Worm (Caenorhabditis elegans): ENCODE data around the gene ttr-37.

The ttr-37 gene

DNA sequence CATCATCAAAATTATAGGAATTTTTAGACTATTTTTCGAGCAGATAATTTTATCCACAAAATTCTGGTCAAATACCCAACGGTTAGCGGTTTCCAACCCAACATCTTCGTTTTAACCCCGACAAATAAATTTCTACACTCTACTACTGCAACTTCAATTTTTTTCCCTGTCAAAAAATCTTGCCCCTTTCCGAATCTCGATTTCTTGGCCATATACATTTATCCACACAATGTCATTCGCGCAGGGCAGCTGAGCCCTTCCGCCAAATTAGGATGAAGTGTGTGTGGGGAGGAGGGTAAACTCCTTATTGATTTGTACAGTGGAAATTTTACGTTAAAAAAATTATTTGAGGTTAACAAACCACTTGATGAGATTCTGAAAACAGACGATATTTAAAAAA is 7.8 kb upstream of the ttr-37 start (continued):
- TF ChIP-seq mdl-1 (tag; optimal IDR thresholded peaks at IDR 0.05) (peak; percentile 80), nhr-77 (tag; optimal IDR thresholded peaks at IDR 0.05) (peak; percentile 97), ceh-28 (tag; optimal IDR thresholded peaks at IDR 0.05) (peak; percentile 99), fkh-10 (GFP tag; optimal IDR thresholded peaks at IDR 0.05) (peak; percentile 97), unc-39 (tag; optimal IDR thresholded peaks at IDR 0.05) (peak; percentile 45), sea-2 (GFP tag; optimal IDR thresholded peaks at IDR 0.05) (no peak)

DNA sequence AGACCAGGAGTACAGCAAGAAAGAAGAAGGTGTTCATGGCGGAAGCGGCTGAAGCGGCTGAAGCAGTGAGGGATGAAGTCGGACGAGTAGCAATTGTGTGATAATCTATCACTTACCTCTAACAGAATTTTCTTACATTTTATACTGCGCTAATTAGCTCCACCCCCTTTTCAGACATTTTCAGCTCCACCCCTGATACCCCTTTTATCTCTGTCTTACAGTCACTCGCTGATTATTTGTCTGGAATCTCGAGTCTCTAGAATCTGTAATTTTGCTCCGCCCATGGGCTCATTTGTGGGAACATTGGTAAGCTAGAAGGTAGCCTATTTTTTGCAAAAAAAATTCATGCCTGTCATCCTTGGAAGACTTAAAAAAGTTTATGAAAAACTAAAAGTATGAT is 7.3 kb upstream of the ttr-37 start, which contains the start of gene ins-39:
ins-39 (minus strand) TSS at position 101 of the 400 bp plus-strand sequence.
- TF ChIP-seq skn-1 (tag; optimal IDR thresholded peaks at IDR 0.05): no peak
- no peak for TF ChIP-seq mml-1 (tag; optimal IDR thresholded peaks at IDR 0.05)
- TF ChIP-seq jun-1 (tag; optimal IDR thresholded peaks at IDR 0.05): no peak
- TF ChIP-seq unc-62 (GFP tag; optimal IDR thresholded peaks at IDR 0.05): no peak
- no peak for TF ChIP-seq ama-1 (optimal IDR thresholded peaks at IDR 0.05)
- TF ChIP-seq daf-12 (tag; optimal IDR thresholded peaks at IDR 0.05): no peak
- no peak for TF ChIP-seq egl-27 (tag; optimal IDR thresholded peaks at IDR 0.05)
- no peak for TF ChIP-seq ztf-11 (tag; optimal IDR thresholded peaks at IDR 0.05)
- TF ChIP-seq eor-1 (tag; optimal IDR thresholded peaks at IDR 0.05): no peak
- no peak for TF ChIP-seq ceh-16 (tag; optimal IDR thresholded peaks at IDR 0.05)
- TF ChIP-seq tbx-2 (tag; optimal IDR thresholded peaks at IDR 0.05): no peak
- no peak for TF ChIP-seq nhr-28 (tag; optimal IDR thresholded peaks at IDR 0.05)
- TF ChIP-seq elt-3 (tag; optimal IDR thresholded peaks at IDR 0.05): no peak
- no peak for TF ChIP-seq pha-4 (tag; optimal IDR thresholded peaks at IDR 0.05)

DNA sequence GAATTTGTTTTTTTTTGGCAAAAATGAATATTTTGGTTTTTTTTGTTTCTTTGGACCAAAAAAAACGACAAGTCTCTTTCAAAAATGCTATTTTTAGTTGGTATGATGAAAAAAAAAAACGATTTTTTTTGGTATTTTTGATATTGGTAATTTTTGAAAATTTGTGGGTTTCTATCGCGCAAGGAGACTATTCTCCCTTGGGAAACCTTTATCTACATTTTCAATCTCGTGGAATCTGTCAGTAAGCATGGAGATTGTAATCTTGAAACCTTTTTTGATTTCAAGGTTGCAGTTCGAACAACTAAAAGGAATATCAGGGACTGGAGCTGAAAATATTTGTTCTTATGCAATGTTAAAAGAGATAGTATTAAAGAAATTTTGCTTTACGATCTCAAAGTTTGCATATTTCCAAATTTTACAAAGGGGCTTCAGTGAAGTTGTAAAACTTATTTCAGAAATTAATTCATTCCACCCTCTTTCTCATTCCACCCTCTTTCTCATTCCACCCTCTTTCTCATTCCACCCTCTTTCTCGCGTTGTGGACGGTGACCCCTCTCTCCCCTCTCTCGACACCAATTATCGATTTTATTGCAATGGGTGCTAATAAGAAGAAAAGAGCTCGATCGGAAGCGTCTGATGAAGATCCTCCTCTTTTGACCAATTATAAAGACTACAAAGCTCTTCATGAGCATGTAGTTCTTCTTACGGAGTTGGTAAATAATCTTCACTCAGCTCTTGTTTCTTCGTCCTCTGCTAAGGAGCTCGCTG is 2.1 kb upstream of the ttr-37 start:
- TF ChIP-seq pha-4 (tag; optimal IDR thresholded peaks at IDR 0.05) (peak; percentile 4), tbx-2 (tag; optimal IDR thresholded peaks at IDR 0.05) (peak; percentile 9), nhr-23 (tag; optimal IDR thresholded peaks at IDR 0.05) (peak; percentile 42), fkh-2 (tag; optimal IDR thresholded peaks at IDR 0.05) (no peak), nhr-25 (tag; optimal IDR thresholded peaks at IDR 0.05) (peak; percentile 45), elt-1 (tag; optimal IDR thresholded peaks at IDR 0.05) (peak; percentile 91), nhr-43 (tag; optimal IDR thresholded peaks at IDR 0.05; ENCODE audit: poor library complexity, severe bottlenecking) (peak; percentile 52), hmg-11 (tag; optimal IDR thresholded peaks at IDR 0.05) (peak; percentile 22), snpc-4 (tag; optimal IDR thresholded peaks at IDR 0.05) (no peak)

DNA sequence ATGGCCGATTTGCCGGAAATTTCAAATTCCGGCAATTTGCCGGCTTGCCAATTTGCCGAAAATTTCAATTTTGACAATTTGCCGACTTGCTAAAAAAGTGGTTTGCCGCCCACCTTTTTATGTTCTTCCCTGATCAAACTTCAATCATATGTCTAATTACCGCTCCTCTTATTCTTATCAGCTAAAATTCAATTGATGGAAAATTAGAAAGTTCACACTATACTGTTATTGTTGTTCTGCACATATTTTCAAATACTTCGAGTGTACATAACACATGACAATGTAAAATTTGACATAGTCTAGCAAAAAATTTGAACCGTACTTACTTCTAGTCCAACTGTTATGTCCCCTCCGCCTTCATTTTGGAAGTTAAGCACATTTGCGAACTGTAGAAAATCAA is 859 bp upstream of the ttr-37 start:
- TF ChIP-seq pha-4 (tag; optimal IDR thresholded peaks at IDR 0.05) (peak; percentile 18), pqm-1 (tag; optimal IDR thresholded peaks at IDR 0.05) (peak; percentile 56), nhr-43 (tag; optimal IDR thresholded peaks at IDR 0.05; ENCODE audit: poor library complexity, severe bottlenecking) (no peak), ama-1 (optimal IDR thresholded peaks at IDR 0.05) (no peak), elt-2 (tag; optimal IDR thresholded peaks at IDR 0.05) (peak; percentile 58), ztf-11 (tag; optimal IDR thresholded peaks at IDR 0.05) (no peak), daf-12 (tag; optimal IDR thresholded peaks at IDR 0.05) (no peak), fkh-2 (tag; optimal IDR thresholded peaks at IDR 0.05) (no peak), elt-1 (tag; optimal IDR thresholded peaks at IDR 0.05) (no peak), nhr-28 (tag; optimal IDR thresholded peaks at IDR 0.05) (no peak), snpc-4 (tag; optimal IDR thresholded peaks at IDR 0.05) (no peak), nhr-77 (tag; optimal IDR thresholded peaks at IDR 0.05) (no peak), ztf-4 (tag; optimal IDR thresholded peaks at IDR 0.05) (no peak), hmg-11 (tag; optimal IDR thresholded peaks at IDR 0.05) (no peak)

DNA sequence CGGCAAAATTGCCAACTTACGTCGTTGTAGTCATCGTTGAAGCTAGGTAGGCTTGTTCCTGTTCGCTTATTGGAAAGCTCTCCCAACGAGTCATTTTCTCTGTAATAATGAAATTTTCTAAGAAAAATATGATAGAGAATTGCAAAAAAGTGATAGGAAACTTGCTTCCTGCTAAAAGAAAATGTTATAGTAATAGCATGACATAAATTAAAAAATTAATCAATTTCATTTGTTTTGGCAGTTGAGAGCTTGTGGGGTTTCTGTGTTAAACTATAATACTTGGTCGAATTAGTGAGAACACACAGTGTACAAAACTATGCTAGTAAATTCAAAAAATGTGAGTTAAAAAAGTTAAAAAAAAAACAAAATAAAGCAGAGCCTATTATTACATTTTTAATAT is 7.1 kb downstream of the ttr-37 start, which contains the start of gene F21E9.2:
F21E9.2 (minus strand) TSS at position 101 of the 400 bp plus-strand sequence.
- TF ChIP-seq elt-2 (tag; optimal IDR thresholded peaks at IDR 0.05) (no peak), fos-1 (tag; optimal IDR thresholded peaks at IDR 0.05) (no peak), egl-5 (tag; optimal IDR thresholded peaks at IDR 0.05) (no peak), nhr-28 (tag; optimal IDR thresholded peaks at IDR 0.05) (no peak), nhr-67 (tag; optimal IDR thresholded peaks at IDR 0.05) (no peak), mml-1 (tag; optimal IDR thresholded peaks at IDR 0.05) (no peak), lsy-12 (tag; optimal IDR thresholded peaks at IDR 0.05) (no peak), fkh-2 (tag; optimal IDR thresholded peaks at IDR 0.05) (no peak), nfya-1 (tag; optimal IDR thresholded peaks at IDR 0.05; ENCODE audit: insufficient read depth) (no peak), aly-2 (tag; optimal IDR thresholded peaks at IDR 0.05) (no peak), unc-39 (tag; optimal IDR thresholded peaks at IDR 0.05) (no peak), skn-1 (tag; optimal IDR thresholded peaks at IDR 0.05) (no peak), pha-4 (tag; optimal IDR thresholded peaks at IDR 0.05) (no peak), nhr-43 (tag; optimal IDR thresholded peaks at IDR 0.05; ENCODE audit: poor library complexity, severe bottlenecking) (no peak), nhr-237 (tag; optimal IDR thresholded peaks at IDR 0.05) (no peak), nhr-12 (tag; optimal IDR thresholded peaks at IDR 0.05) (no peak)
